Worm (Caenorhabditis elegans) whole organism, L4 larva: ENCODE data around the gene lyst-1.

Experiments used
- D1046.2 ChIP-seq: fragments of 200-800 bp; sonication (Bioruptor generic); IDR thresholded peaks from 2 replicates; pipeline ENCODE4 v1.3.6; 2022; ENCODE audit warnings: missing genetic modification characterization, missing compliant biosample characterization
- F10B5.3 ChIP-seq: sonication (generic microtip); optimal IDR thresholded peaks from 2 replicates; lab custom pipeline; 2016; ENCODE audit warnings: mild to moderate bottlenecking, missing genetic modification characterization, missing compliant biosample characterization
- R02D3.7 ChIP-seq: fragments of 150-350 bp; sonication (generic microtip); optimal IDR thresholded peaks from 3 replicates; lab custom pipeline; 2014; ENCODE audit warnings: missing biosample characterization, missing genetic modification characterization
- T20F7.1 ChIP-seq: fragments of 200-800 bp; sonication (Bioruptor generic); optimal IDR thresholded peaks from 2 replicates; lab custom pipeline; 2018; ENCODE audit warnings: mild to moderate bottlenecking, missing genetic modification characterization, missing compliant biosample characterization
- T26A8.4 ChIP-seq: fragments of 200-800 bp; sonication (Bioruptor generic); IDR thresholded peaks from 2 replicates; pipeline ENCODE4 v1.3.6; 2022; ENCODE audit warnings: missing genetic modification characterization, missing compliant biosample characterization
- Y75B8A.6 ChIP-seq: fragments of 200-800 bp; sonication (Bioruptor generic); IDR thresholded peaks from 2 replicates; pipeline ENCODE4 v1.3.6; 2022; ENCODE audit warnings: missing genetic modification reagents, missing genetic modification characterization, missing compliant biosample characterization
- arid-1 ChIP-seq: fragments of 200-800 bp; sonication (Bioruptor generic); conservative IDR thresholded peaks from 2 replicates; pipeline ENCODE4 v1.3.6; 2022; ENCODE audit warnings: missing genetic modification reagents, missing genetic modification characterization, missing compliant biosample characterization
- ceh-44 ChIP-seq: fragments of 200-800 bp; sonication (Bioruptor generic); IDR thresholded peaks from 2 replicates; pipeline ENCODE4 v1.3.6; 2022; ENCODE audit warnings: missing genetic modification reagents, missing genetic modification characterization, missing compliant biosample characterization
- ceh-82 ChIP-seq: sonication (generic microtip); optimal IDR thresholded peaks from 2 replicates; lab custom pipeline; 2017; ENCODE audit warnings: missing biosample characterization, missing genetic modification characterization
- ces-1 ChIP-seq: fragments of 150-350 bp; sonication (generic microtip); optimal IDR thresholded peaks from 4 replicates; lab custom pipeline; 2014; ENCODE audit warnings: missing biosample characterization, missing genetic modification reagents, missing genetic modification characterization
- daf-12 ChIP-seq: fragments of 150-350 bp; optimal IDR thresholded peaks from 2 replicates; lab custom pipeline; 2014; ENCODE audit warnings: missing biosample characterization, missing genetic modification reagents, missing genetic modification characterization
- daf-19 ChIP-seq: fragments of 200-800 bp; sonication (Bioruptor generic); conservative IDR thresholded peaks from 2 replicates; pipeline ENCODE4 v1.3.6; 2022; ENCODE audit warnings: missing genetic modification characterization, missing compliant biosample characterization
- duxl-1 ChIP-seq: sonication (generic microtip); optimal IDR thresholded peaks from 2 replicates; lab custom pipeline; 2016; ENCODE audit warnings: mild to moderate bottlenecking, missing genetic modification characterization, moderate library complexity, missing compliant biosample characterization; ENCODE audit not compliant: poor library complexity
- egl-27 ChIP-seq: sonication (generic microtip); optimal IDR thresholded peaks from 3 replicates; lab custom pipeline; 2017; ENCODE audit warnings: missing biosample characterization, missing genetic modification reagents, missing genetic modification characterization
- fkh-10 ChIP-seq: fragments of 150-350 bp; optimal IDR thresholded peaks from 2 replicates; lab custom pipeline; 2014; ENCODE audit warnings: missing biosample characterization, missing genetic modification reagents, missing genetic modification characterization
- hif-1 ChIP-seq, 2 experiments: sonication (generic microtip); optimal IDR thresholded peaks; 2 replicates each; lab custom pipeline; 2016 to 2017; ENCODE audit warnings: missing compliant biosample characterization in 2 of 2, missing genetic modification characterization in 2 of 2, missing genetic modification reagents in 2 of 2, missing genotype in 2 of 2, mild to moderate bottlenecking in 1 of 2
- hmg-1.1 ChIP-seq: fragments of 200-800 bp; sonication (Bioruptor generic); IDR thresholded peaks from 2 replicates; pipeline ENCODE4 v1.3.6; 2022; ENCODE audit warnings: missing genetic modification reagents, missing genetic modification characterization, missing compliant biosample characterization
- lin-13 ChIP-seq: fragments of 150-350 bp; optimal IDR thresholded peaks from 2 replicates; lab custom pipeline; 2014; ENCODE audit warnings: missing biosample characterization, missing genetic modification reagents, missing genetic modification characterization
- lin-15B ChIP-seq: fragments of 150-350 bp; sonication (generic microtip); optimal IDR thresholded peaks from 3 replicates; lab custom pipeline; 2014; ENCODE audit warnings: missing biosample characterization, missing genetic modification characterization
- lin-38 ChIP-seq: fragments of 200-800 bp; sonication (Bioruptor generic); IDR thresholded peaks from 2 replicates; pipeline ENCODE4 v1.3.6; 2022; ENCODE audit warnings: missing genetic modification reagents, missing genetic modification characterization, missing compliant biosample characterization
- lir-3 ChIP-seq: sonication (generic microtip); optimal IDR thresholded peaks from 2 replicates; lab custom pipeline; 2016; ENCODE audit warnings: mild to moderate bottlenecking, missing genetic modification characterization, missing compliant biosample characterization
- madf-9 ChIP-seq: fragments of 200-800 bp; sonication (Bioruptor generic); conservative IDR thresholded peaks from 2 replicates; pipeline ENCODE4 v1.3.6; 2022; ENCODE audit warnings: missing genetic modification reagents, missing genetic modification characterization, missing compliant biosample characterization
- mep-1 ChIP-seq: fragments of 150-350 bp; sonication (generic microtip); optimal IDR thresholded peaks from 3 replicates; lab custom pipeline; 2014; ENCODE audit warnings: missing biosample characterization, missing genetic modification characterization
- mes-2 ChIP-seq: sonication (generic microtip); optimal IDR thresholded peaks from 2 replicates; lab custom pipeline; 2016; ENCODE audit warnings: missing genotype, mild to moderate bottlenecking, missing genetic modification characterization, missing compliant biosample characterization; ENCODE audit not compliant: poor library complexity, severe bottlenecking
- nhr-237 ChIP-seq: sonication (generic microtip); optimal IDR thresholded peaks from 2 replicates; lab custom pipeline; 2017; ENCODE audit warnings: missing biosample characterization, missing genetic modification characterization
- nhr-25 ChIP-seq: sonication (generic microtip); optimal IDR thresholded peaks from 2 replicates; lab custom pipeline; 2017; ENCODE audit warnings: missing genetic modification characterization, mild to moderate bottlenecking, missing compliant biosample characterization, antibody characterized with exemption, moderate library complexity, borderline replicate concordance; ENCODE audit not compliant: insufficient read depth
- nhr-48 ChIP-seq: sonication (generic microtip); optimal IDR thresholded peaks from 2 replicates; lab custom pipeline; 2016; ENCODE audit warnings: mild to moderate bottlenecking, missing genetic modification characterization, missing compliant biosample characterization
- nhr-76 ChIP-seq: fragments of 150-350 bp; optimal IDR thresholded peaks from 2 replicates; lab custom pipeline; 2014; ENCODE audit warnings: missing biosample characterization, missing genetic modification characterization
- nhr-77 ChIP-seq: fragments of 150-350 bp; optimal IDR thresholded peaks from 2 replicates; lab custom pipeline; 2014; ENCODE audit warnings: missing biosample characterization, missing genetic modification characterization
- php-3 ChIP-seq: fragments of 200-800 bp; sonication (Bioruptor generic); IDR thresholded peaks from 2 replicates; pipeline ENCODE4 v1.3.6; 2022; ENCODE audit warnings: missing genetic modification reagents, missing genetic modification characterization, missing compliant biosample characterization
- pqm-1 ChIP-seq: sonication (generic microtip); optimal IDR thresholded peaks from 2 replicates; lab custom pipeline; 2017; ENCODE audit warnings: missing biosample characterization, missing genetic modification characterization
- rbr-2 ChIP-seq: sonication (generic microtip); optimal IDR thresholded peaks from 2 replicates; lab custom pipeline; 2016; ENCODE audit warnings: missing genotype, missing genetic modification characterization, missing compliant biosample characterization
- spr-1 ChIP-seq: sonication (generic microtip); optimal IDR thresholded peaks from 2 replicates; lab custom pipeline; 2016; ENCODE audit warnings: mild to moderate bottlenecking, missing genetic modification characterization, missing compliant biosample characterization
- spr-3 ChIP-seq: fragments of 200-800 bp; sonication (Bioruptor generic); optimal IDR thresholded peaks from 2 replicates; lab custom pipeline; 2018; ENCODE audit warnings: mild to moderate bottlenecking, missing genetic modification characterization, missing compliant biosample characterization
- tag-97 ChIP-seq: fragments of 200-800 bp; sonication (Bioruptor generic); IDR thresholded peaks from 2 replicates; pipeline ENCODE4 v1.3.6; 2022; ENCODE audit warnings: missing genetic modification characterization, missing compliant biosample characterization
- unc-130 ChIP-seq: sonication (generic microtip); optimal IDR thresholded peaks from 2 replicates; lab custom pipeline; 2016; ENCODE audit warnings: missing genetic modification reagents, missing genetic modification characterization, missing compliant biosample characterization

The lyst-1 gene

DNA sequence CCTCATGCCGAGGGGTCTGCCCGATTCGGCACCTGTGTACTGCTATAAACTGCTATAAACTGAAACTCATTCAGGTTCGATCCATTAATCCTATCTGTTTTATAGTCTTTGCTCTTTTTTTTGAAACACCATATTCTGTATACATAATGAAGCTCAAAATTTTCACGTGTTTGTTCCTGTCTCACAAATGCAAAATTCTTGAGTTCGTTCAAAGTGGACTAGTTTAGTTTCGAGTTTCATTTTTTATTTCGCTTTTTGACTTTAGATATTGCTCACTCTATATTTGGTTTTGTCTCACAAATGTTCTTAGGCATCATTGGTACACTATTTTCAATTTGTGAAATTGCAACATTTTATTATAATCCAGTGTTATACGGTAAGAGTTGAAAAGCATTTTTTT lies 19.7 kb downstream of the lyst-1 start, which contains the start of gene lgc-17:
lgc-17 (plus strand) TSS at position 301 of the 400 bp plus-strand sequence.
- TF ChIP-seq D1046.2 (no peak), nhr-237 (tag; lab: Kevin White, UChicago) (no peak), daf-12 (no peak), T20F7.1 (GFP tag; lab: Kevin White, UChicago) (no peak), hif-1 (tag; optimal IDR thresholded peaks at IDR 0.05; lab: Kevin White, UChicago) (no peak), lir-3 (no peak), arid-1 (GFP tag; lab: Robert Waterston, UW) (no peak), T26A8.4 (GFP tag; lab: Robert Waterston, UW) (no peak), unc-130 (GFP tag; lab: Kevin White, UChicago) (no peak), spr-3 (GFP tag; lab: Kevin White, UChicago) (no peak), duxl-1 (no peak), nhr-77 (no peak), spr-1 (tag; lab: Kevin White, UChicago) (no peak), rbr-2 (tag; lab: Kevin White, UChicago) (no peak), tag-97 (GFP tag; lab: Robert Waterston, UW) (no peak), nhr-48 (no peak), nhr-76 (tag; lab: Kevin White, UChicago) (no peak), php-3 (GFP tag; lab: Robert Waterston, UW) (no peak), hmg-1.1 (no peak), lin-15B (tag; lab: Kevin White, UChicago) (no peak)
- TF ChIP-seq, all 104 proteins: peak for 0

DNA sequence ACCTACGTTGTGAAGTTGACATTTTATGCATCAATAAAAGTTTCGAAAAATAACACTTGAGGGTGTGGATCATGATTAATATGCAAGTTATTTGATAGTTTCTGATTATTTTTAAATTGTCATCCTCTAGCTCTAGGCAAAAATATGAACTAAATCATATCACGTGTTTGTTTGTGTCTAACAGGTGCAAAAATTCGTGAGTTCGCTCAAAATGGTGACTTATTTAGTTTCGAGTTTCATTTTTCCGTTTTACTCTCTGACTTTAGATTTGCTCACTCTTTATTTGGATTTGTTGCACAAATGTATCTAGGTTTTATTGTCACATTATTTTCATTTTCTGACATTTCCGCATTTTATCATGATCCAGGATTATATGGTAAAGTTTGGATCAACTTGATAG lies 22.6 kb downstream of the lyst-1 start, which contains the start of gene lgc-16:
lgc-16 (plus strand) TSS at position 301 of the 400 bp plus-strand sequence.
- TF ChIP-seq lin-13 (no peak), tag-97 (GFP tag; lab: Robert Waterston, UW) (no peak), lin-38 (GFP tag; lab: Robert Waterston, UW) (no peak), F10B5.3 (no peak)

DNA sequence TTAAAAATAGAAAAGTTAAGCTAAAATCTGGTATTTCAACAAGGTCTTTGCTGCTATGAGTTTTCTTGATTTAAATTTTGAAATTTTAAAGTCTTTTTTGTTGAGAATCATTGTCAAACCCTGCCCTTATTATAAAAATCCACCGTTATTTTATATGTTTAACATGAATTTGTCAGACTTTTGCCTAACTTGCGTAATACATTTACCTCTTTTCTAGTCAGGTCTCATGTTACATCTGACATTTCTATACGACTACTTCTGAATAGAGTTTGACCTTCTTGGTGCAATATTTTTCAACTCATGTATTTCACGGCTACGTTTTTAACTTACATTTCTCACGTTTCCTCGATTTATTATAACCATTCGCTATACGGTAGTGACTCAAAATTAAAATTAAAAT lies 26.9 kb downstream of the lyst-1 start, which contains the start of gene lgc-15:
lgc-15 (plus strand) TSS at position 301 of the 400 bp plus-strand sequence.
- TF ChIP-seq nhr-25 (no peak), pqm-1 (no peak), D1046.2 (no peak), ceh-82 (no peak), Y75B8A.6 (GFP tag; lab: Robert Waterston, UW) (no peak), madf-9 (GFP tag; lab: Robert Waterston, UW) (no peak), spr-1 (tag; lab: Kevin White, UChicago) (no peak), mep-1 (no peak), ces-1 (GFP tag; lab: Kevin White, UChicago) (no peak), daf-19 (GFP tag; lab: Robert Waterston, UW) (no peak)
- TF ChIP-seq, all 104 proteins: peak for 0

DNA sequence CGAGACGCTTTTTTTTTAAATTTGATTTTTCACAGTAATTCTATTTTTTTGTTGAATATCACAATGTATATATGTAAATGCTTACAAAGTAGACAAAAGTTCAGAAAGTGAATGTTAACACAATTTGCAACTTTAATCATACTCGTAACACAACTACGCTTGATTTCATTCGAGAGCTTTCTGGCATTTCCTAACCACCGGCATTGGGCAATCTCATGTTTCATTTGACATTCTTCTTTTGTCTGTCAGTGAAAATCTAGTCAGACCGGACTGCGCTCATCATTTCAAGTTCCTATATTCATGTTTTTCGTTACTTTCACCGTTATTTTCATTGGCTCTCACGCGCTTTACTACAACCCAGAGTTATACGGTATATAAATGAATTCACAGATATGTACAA lies 29.7 kb downstream of the lyst-1 start, which contains the start of gene lgc-14:
lgc-14 (plus strand) TSS at position 301 of the 400 bp plus-strand sequence.
- TF ChIP-seq fkh-10 (no peak), pqm-1 (no peak), arid-1 (GFP tag; lab: Robert Waterston, UW) (no peak), R02D3.7 (tag; lab: Kevin White, UChicago) (no peak), nhr-77 (no peak), ceh-44 (GFP tag; lab: Robert Waterston, UW) (no peak), egl-27 (tag; lab: Kevin White, UChicago) (no peak), mes-2 (tag; lab: Kevin White, UChicago) (no peak), hmg-1.1 (no peak)
